Worm (Caenorhabditis elegans) whole organism, mixed stage, embryonic: Measurements from ENCODE around the gene ora-1.

Experiments used
- blmp-1 ChIP-seq: fragments of 150-350 bp; optimal IDR thresholded peaks from 2 replicates; lab custom pipeline; 2014; ENCODE audit warnings: missing biosample characterization, missing genetic modification characterization
- ces-1 ChIP-seq: fragments of 150-350 bp; optimal IDR thresholded peaks from 2 replicates; lab custom pipeline; 2014; ENCODE audit warnings: missing biosample characterization, missing genetic modification reagents, missing genetic modification characterization
- elt-1 ChIP-seq: sonication (generic microtip); optimal IDR thresholded peaks from 2 replicates; lab custom pipeline; 2017; ENCODE audit warnings: missing genetic modification characterization, mild to moderate bottlenecking, missing compliant biosample characterization, antibody characterized with exemption, moderate library complexity, borderline replicate concordance; ENCODE audit not compliant: insufficient read depth
- elt-3 ChIP-seq: fragments of 150-350 bp; optimal IDR thresholded peaks from 2 replicates; lab custom pipeline; 2014; ENCODE audit warnings: missing biosample characterization, missing genetic modification characterization
- flh-1 ChIP-seq: fragments of 200-800 bp; sonication (Bioruptor generic); optimal IDR thresholded peaks from 2 replicates; lab custom pipeline; 2018; ENCODE audit warnings: mild to moderate bottlenecking, missing genetic modification characterization, moderate library complexity, missing compliant biosample characterization
- lin-13 ChIP-seq: fragments of 150-350 bp; optimal IDR thresholded peaks from 2 replicates; lab custom pipeline; 2014; ENCODE audit warnings: missing biosample characterization, missing genetic modification characterization
- lin-32 ChIP-seq: fragments of 200-800 bp; sonication (Bioruptor generic); optimal IDR thresholded peaks from 2 replicates; lab custom pipeline; 2018; ENCODE audit warnings: mild to moderate bottlenecking, missing genetic modification characterization, missing compliant biosample characterization
- mab-5 ChIP-seq: fragments of 150-350 bp; optimal IDR thresholded peaks from 2 replicates; lab custom pipeline; 2014; ENCODE audit warnings: missing biosample characterization, missing genetic modification characterization
- mep-1 ChIP-seq: fragments of 150-350 bp; optimal IDR thresholded peaks from 2 replicates; lab custom pipeline; 2017; ENCODE audit warnings: missing biosample characterization, missing genetic modification reagents, missing genetic modification characterization, inconsistent platforms
- nhr-237 ChIP-seq: fragments of 150-350 bp; optimal IDR thresholded peaks from 2 replicates; lab custom pipeline; 2014; ENCODE audit warnings: missing biosample characterization, missing genetic modification characterization
- nhr-28 ChIP-seq: fragments of 150-350 bp; optimal IDR thresholded peaks from 2 replicates; lab custom pipeline; 2014; ENCODE audit warnings: missing biosample characterization, missing genetic modification characterization
- pha-4 ChIP-seq: fragments of 150-350 bp; optimal IDR thresholded peaks from 2 replicates; lab custom pipeline; 2018; ENCODE audit warnings: missing biosample characterization, missing genetic modification reagents, missing genetic modification characterization
- snpc-4 ChIP-seq: fragments of 150-350 bp; optimal IDR thresholded peaks from 2 replicates; lab custom pipeline; 2014; ENCODE audit warnings: missing biosample characterization, missing genetic modification characterization
- unc-62 ChIP-seq: fragments of 150-350 bp; optimal IDR thresholded peaks from 2 replicates; lab custom pipeline; 2014; ENCODE audit warnings: missing biosample characterization, missing genetic modification reagents, missing genetic modification characterization

- TF ChIP-seq unc-62 (no peak), snpc-4 (tag; lab: Kevin White, UChicago) (no peak), nhr-237 (tag; lab: Kevin White, UChicago) (no peak), pha-4 (tag; lab: Kevin White, UChicago) (no peak), elt-3 (tag; lab: Kevin White, UChicago) (no peak), nhr-28 (tag; lab: Kevin White, UChicago) (no peak), mab-5 (tag; lab: Kevin White, UChicago) (no peak), flh-1 (GFP tag; lab: Kevin White, UChicago) (no peak), elt-1 (no peak), blmp-1 (tag; lab: Kevin White, UChicago) (no peak), lin-32 (GFP tag; lab: Kevin White, UChicago) (no peak), lin-13 (tag; lab: Kevin White, UChicago) (no peak), mep-1 (tag; lab: Kevin White, UChicago) (no peak), ces-1 (no peak)
These were observed 17.0 kb downstream of the ora-1 start for ce11 chrIV:7994715-7995114.
